Fruit fly (Drosophila melanogaster) whole organism, embryonic: Measurements from ENCODE around the gene Ugt35E2.

Source experiments
- ATbp ChIP-seq: fragments of 200-800 bp; sonication (Bioruptor generic); optimal IDR thresholded peaks from 2 replicates; lab custom pipeline; 2017; ENCODE audit warnings: missing biosample characterization, mild to moderate bottlenecking, missing genetic modification characterization, missing genetic modification reagents
- Atf3 ChIP-seq: fragments of 200-800 bp; sonication (Bioruptor generic); optimal IDR thresholded peaks from 3 replicates; lab custom pipeline; 2016; ENCODE audit warnings: missing biosample characterization, missing genetic modification characterization
- CG12219 ChIP-seq: fragments of 200-800 bp; sonication (Bioruptor generic); optimal IDR thresholded peaks from 3 replicates; lab custom pipeline; 2018; ENCODE audit warnings: missing biosample characterization, mild to moderate bottlenecking, missing genetic modification characterization
- CG12391 ChIP-seq: fragments of 200-800 bp; sonication (Bioruptor generic); optimal IDR thresholded peaks from 3 replicates; lab custom pipeline; 2018; ENCODE audit warnings: missing biosample characterization, mild to moderate bottlenecking, missing genetic modification characterization, moderate library complexity
- CG13424 ChIP-seq: fragments of 200-800 bp; sonication (Bioruptor generic); optimal IDR thresholded peaks from 2 replicates; lab custom pipeline; 2019; ENCODE audit warnings: missing biosample characterization, mild to moderate bottlenecking, missing genetic modification characterization, moderate library complexity
- CG15514 ChIP-seq: fragments of 200-800 bp; sonication (Bioruptor generic); optimal IDR thresholded peaks from 3 replicates; lab custom pipeline; 2017; ENCODE audit warnings: missing biosample characterization, missing genetic modification characterization, mild to moderate bottlenecking, moderate library complexity, missing genetic modification reagents
- CG15601 ChIP-seq: fragments of 200-800 bp; sonication (Bioruptor generic); optimal IDR thresholded peaks from 3 replicates; lab custom pipeline; 2019; ENCODE audit warnings: missing biosample characterization, mild to moderate bottlenecking, missing genetic modification characterization, moderate library complexity
- CG17328 ChIP-seq: fragments of 200-800 bp; sonication (Bioruptor generic); IDR thresholded peaks from 2 replicates; pipeline ENCODE4 v1.3.6; 2022; ENCODE audit warnings: missing biosample characterization, missing genetic modification characterization
- CG18011 ChIP-seq: fragments of 200-800 bp; sonication (Bioruptor generic); optimal IDR thresholded peaks from 2 replicates; lab custom pipeline; 2017; ENCODE audit warnings: missing biosample characterization, missing genetic modification characterization, mild to moderate bottlenecking, moderate library complexity, missing genotype
- CG3163 ChIP-seq: fragments of 200-800 bp; sonication (Bioruptor generic); optimal IDR thresholded peaks from 3 replicates; lab custom pipeline; 2016; ENCODE audit warnings: missing biosample characterization, missing genetic modification characterization
- CG32532 ChIP-seq: fragments of 200-800 bp; sonication (Bioruptor generic); IDR thresholded peaks from 2 replicates; pipeline ENCODE4 v1.3.6; 2022; ENCODE audit warnings: missing biosample characterization, missing genetic modification characterization
- CG3995 ChIP-seq: fragments of 200-800 bp; sonication (Bioruptor generic); optimal IDR thresholded peaks from 3 replicates; lab custom pipeline; 2016; ENCODE audit warnings: missing biosample characterization, missing genetic modification characterization
- CG42726 ChIP-seq: fragments of 200-800 bp; sonication (Bioruptor generic); IDR thresholded peaks from 2 replicates; pipeline ENCODE4 v1.3.6; 2022; ENCODE audit warnings: missing biosample characterization, missing genetic modification characterization; ENCODE audit not compliant: partially characterized antibody
- CG4328 ChIP-seq: fragments of 200-800 bp; sonication (Bioruptor generic); optimal IDR thresholded peaks from 3 replicates; lab custom pipeline; 2017; ENCODE audit warnings: missing biosample characterization, missing genetic modification reagents, missing genetic modification characterization
- CG43689 ChIP-seq: fragments of 200-800 bp; sonication (Bioruptor generic); IDR thresholded peaks from 2 replicates; pipeline ENCODE4 v1.3.6; 2022; ENCODE audit warnings: missing biosample characterization, missing genetic modification characterization
- CG5180 ChIP-seq: fragments of 200-800 bp; sonication (Bioruptor generic); optimal IDR thresholded peaks from 3 replicates; lab custom pipeline; 2017; ENCODE audit warnings: missing biosample characterization, missing genetic modification characterization, mild to moderate bottlenecking, moderate library complexity, missing genetic modification reagents
- CG6689 ChIP-seq: fragments of 200-800 bp; sonication (Bioruptor generic); IDR thresholded peaks from 2 replicates; pipeline ENCODE4 v1.3.6; 2022; ENCODE audit warnings: missing biosample characterization, missing genetic modification characterization
- CG6854 ChIP-seq: fragments of 200-800 bp; sonication (Bioruptor generic); optimal IDR thresholded peaks from 3 replicates; lab custom pipeline; 2017; ENCODE audit warnings: missing biosample characterization, mild to moderate bottlenecking, missing genetic modification characterization
- CG7928 ChIP-seq: fragments of 200-800 bp; sonication (Bioruptor generic); optimal IDR thresholded peaks from 2 replicates; lab custom pipeline; 2017; ENCODE audit warnings: missing biosample characterization, mild to moderate bottlenecking, missing genetic modification characterization
- CG8089 ChIP-seq: fragments of 200-800 bp; sonication (Bioruptor generic); optimal IDR thresholded peaks from 3 replicates; lab custom pipeline; 2016; ENCODE audit warnings: missing biosample characterization, missing genetic modification characterization
- CG8290 ChIP-seq, 3 experiments: fragments of 200-800 bp; sonication (Bioruptor generic); optimal IDR thresholded peaks; 2 replicates each; lab custom pipeline; 2016 to 2019; ENCODE audit warnings: missing biosample characterization in 3 of 3, missing genetic modification characterization in 3 of 3, mild to moderate bottlenecking in 2 of 3, moderate library complexity in 1 of 3
- CG9932 ChIP-seq: fragments of 200-800 bp; sonication (Bioruptor generic); IDR thresholded peaks from 2 replicates; pipeline ENCODE4 v1.3.6; 2022; ENCODE audit warnings: missing biosample characterization, missing genetic modification characterization
- Dp ChIP-seq: fragments of 200-800 bp; sonication (Bioruptor generic); optimal IDR thresholded peaks from 2 replicates; lab custom pipeline; 2018; ENCODE audit warnings: missing biosample characterization, mild to moderate bottlenecking, missing genetic modification characterization, moderate library complexity
- ERR ChIP-seq: fragments of 200-800 bp; sonication (Bioruptor generic); optimal IDR thresholded peaks from 2 replicates; lab custom pipeline; 2016; ENCODE audit warnings: missing biosample characterization, missing genetic modification characterization
- Ets65A ChIP-seq: fragments of 200-800 bp; sonication (Bioruptor generic); peaks from one replicate; lab custom pipeline; 2016; ENCODE audit warnings: missing biosample characterization, missing genetic modification characterization
- Fer2 ChIP-seq: fragments of 200-800 bp; sonication (Bioruptor generic); optimal IDR thresholded peaks from 2 replicates; lab custom pipeline; 2018; ENCODE audit warnings: missing biosample characterization, mild to moderate bottlenecking, missing genetic modification characterization, moderate library complexity
- Gug ChIP-seq: fragments of 200-800 bp; sonication (Bioruptor generic); IDR thresholded peaks from 4 replicates; pipeline ENCODE4 v1.3.6; 2022; ENCODE audit warnings: missing biosample characterization, missing genetic modification characterization
- Hr3 ChIP-seq: fragments of 200-800 bp; sonication (Bioruptor generic); optimal IDR thresholded peaks from 3 replicates; lab custom pipeline; 2016; ENCODE audit warnings: missing biosample characterization, missing genetic modification characterization
- Mad ChIP-seq: fragments of 200-800 bp; sonication (Bioruptor generic); optimal IDR thresholded peaks from 2 replicates; lab custom pipeline; 2016; ENCODE audit warnings: missing biosample characterization, missing genetic modification characterization
- NC2α ChIP-seq: fragments of 200-800 bp; sonication (Bioruptor generic); optimal IDR thresholded peaks from 2 replicates; lab custom pipeline; 2016; ENCODE audit warnings: missing biosample characterization, missing genetic modification characterization
- amos ChIP-seq: fragments of 200-800 bp; sonication (Bioruptor generic); IDR thresholded peaks from 2 replicates; pipeline ENCODE4 v1.3.6; 2022; ENCODE audit warnings: missing biosample characterization, missing genetic modification characterization; ENCODE audit not compliant: partially characterized antibody
- chinmo ChIP-seq: fragments of 200-800 bp; sonication (Bioruptor generic); IDR thresholded peaks from 4 replicates; pipeline ENCODE4 v1.3.6; 2022; ENCODE audit warnings: missing biosample characterization, missing genetic modification characterization; ENCODE audit not compliant: partially characterized antibody
- chm ChIP-seq: fragments of 200-800 bp; sonication (Bioruptor generic); IDR thresholded peaks from 2 replicates; pipeline ENCODE4 v1.3.6; 2022; ENCODE audit warnings: missing biosample characterization, missing genetic modification characterization
- ci ChIP-seq: fragments of 200-800 bp; sonication (Bioruptor generic); IDR thresholded peaks from 3 replicates; pipeline ENCODE4 v1.3.6; 2022; ENCODE audit warnings: missing biosample characterization, missing genetic modification characterization
- gfzf ChIP-seq: fragments of 200-800 bp; sonication (Bioruptor generic); optimal IDR thresholded peaks from 2 replicates; lab custom pipeline; 2016; ENCODE audit warnings: missing biosample characterization, mild to moderate bottlenecking, missing genetic modification characterization, moderate library complexity
- h ChIP-seq: fragments of >200 bp; optimal IDR thresholded peaks from 2 replicates; lab custom pipeline; 2017
- hbn ChIP-seq: fragments of 200-800 bp; sonication (Bioruptor generic); IDR thresholded peaks from 2 replicates; pipeline ENCODE4 v1.3.6; 2022; ENCODE audit warnings: missing biosample characterization, missing genetic modification characterization; ENCODE audit not compliant: partially characterized antibody
- lab ChIP-seq: fragments of 200-800 bp; sonication (Bioruptor generic); optimal IDR thresholded peaks from 3 replicates; lab custom pipeline; 2017; ENCODE audit warnings: missing biosample characterization, missing genetic modification characterization, mild to moderate bottlenecking, moderate library complexity, missing genetic modification reagents
- nerfin-1 ChIP-seq: fragments of 200-800 bp; sonication (Bioruptor generic); optimal IDR thresholded peaks from 3 replicates; lab custom pipeline; 2019; ENCODE audit warnings: missing biosample characterization, mild to moderate bottlenecking, missing genetic modification characterization, moderate library complexity
- pb ChIP-seq: fragments of 200-800 bp; sonication (Bioruptor generic); optimal IDR thresholded peaks from 3 replicates; lab custom pipeline; 2016; ENCODE audit warnings: missing biosample characterization, missing genetic modification characterization
- pzg ChIP-seq: fragments of 200-800 bp; sonication (Bioruptor generic); optimal IDR thresholded peaks from 3 replicates; lab custom pipeline; 2018; ENCODE audit warnings: missing biosample characterization, mild to moderate bottlenecking, missing genetic modification characterization, moderate library complexity
- rib ChIP-seq: fragments of 200-800 bp; sonication (Bioruptor generic); IDR thresholded peaks from 2 replicates; pipeline ENCODE4 v1.3.6; 2022; ENCODE audit warnings: missing biosample characterization, missing genetic modification characterization
- salm ChIP-seq: fragments of 200-800 bp; sonication (Bioruptor generic); optimal IDR thresholded peaks from 2 replicates; lab custom pipeline; 2018; ENCODE audit warnings: missing biosample characterization, mild to moderate bottlenecking, missing genetic modification characterization
- sob ChIP-seq: fragments of 200-800 bp; sonication (Bioruptor generic); IDR thresholded peaks from 2 replicates; pipeline ENCODE4 v1.3.6; 2022; ENCODE audit warnings: missing biosample characterization, missing genetic modification characterization
- tio ChIP-seq: fragments of 200-800 bp; sonication (Bioruptor generic); optimal IDR thresholded peaks from 2 replicates; lab custom pipeline; 2017; ENCODE audit warnings: missing biosample characterization, missing genetic modification characterization, inconsistent platforms
- tll ChIP-seq, 2 experiments: fragments of 200-800 bp in 1 of 2; fragments of >200 bp in 1 of 2; sonication (Bioruptor generic) in 1 of 2; optimal IDR thresholded peaks; 2 replicates each; lab custom pipeline; 2017 to 2019; ENCODE audit warnings: missing biosample characterization in 2 of 2, missing genetic modification characterization in 2 of 2, mild to moderate bottlenecking in 1 of 2, moderate library complexity in 1 of 2
- toy ChIP-seq: fragments of 200-800 bp; sonication (Bioruptor generic); IDR thresholded peaks from 2 replicates; pipeline ENCODE4 v1.3.6; 2022; ENCODE audit warnings: missing biosample characterization, missing genetic modification characterization
- usp ChIP-seq: fragments of >200 bp; optimal IDR thresholded peaks from 2 replicates; lab custom pipeline; 2017; ENCODE audit warnings: missing biosample characterization, missing genetic modification characterization

Ugt35E2 gene

dm6 chr3R:11196648-11197388 is 29.0 kb upstream of the Ugt35E2 start (continued):
- peak; percentile 86 for TF ChIP-seq chm (GFP tag; lab: Robert Waterston, UW)
- peak; percentile 98 for TF ChIP-seq CG6854 (GFP tag; lab: Kevin White, UChicago)
- TF ChIP-seq Dp (GFP tag; lab: Kevin White, UChicago): peak; percentile 23
- TF ChIP-seq toy: peak; percentile 93
- TF ChIP-seq sob (GFP tag; lab: Robert Waterston, UW): peak; percentile 99
- peak; percentile 99 for TF ChIP-seq Hr3 (GFP tag; lab: Kevin White, UChicago)
- TF ChIP-seq CG15514 (GFP tag; lab: Kevin White, UChicago): peak; percentile 90
- peak; percentile 95 for TF ChIP-seq CG43689 (GFP tag; lab: Robert Waterston, UW)
- peak; percentile 39 for TF ChIP-seq ERR
- TF ChIP-seq CG7928 (GFP tag; lab: Kevin White, UChicago): peak; percentile 80
- peak; percentile 97 for TF ChIP-seq CG3163 (GFP tag; lab: Kevin White, UChicago)
- TF ChIP-seq CG9932 (GFP tag; lab: Robert Waterston, UW): peak; percentile 98
- TF ChIP-seq CG15601 (tag; lab: Kevin White, UChicago): peak; percentile 98
- TF ChIP-seq CG6689: peak; percentile 99
- peak; percentile 86 for TF ChIP-seq Mad (GFP tag; lab: Kevin White, UChicago)
- peak; percentile 92 for TF ChIP-seq CG12219 (GFP tag; lab: Kevin White, UChicago)
- no peak for TF ChIP-seq pb
- peak; percentile 97 for TF ChIP-seq salm
- peak; percentile 99 for TF ChIP-seq nerfin-1 (tag; lab: Kevin White, UChicago)
- peak; percentile 99 for TF ChIP-seq lab (GFP tag; lab: Kevin White, UChicago)
- peak; percentile 96 for TF ChIP-seq ci
- peak; percentile 97 for TF ChIP-seq Gug (GFP tag; lab: Robert Waterston, UW)
- TF ChIP-seq usp (GFP tag; lab: Kevin White, UChicago): no peak
- TF ChIP-seq tio (GFP tag; lab: Kevin White, UChicago): peak; percentile 96
- peak; percentile 91 for TF ChIP-seq CG8290 (GFP tag; optimal IDR thresholded peaks at IDR 0.05; lab: Kevin White, UChicago)
- TF ChIP-seq CG8290 (tag; optimal IDR thresholded peaks at IDR 0.05; lab: Kevin White, UChicago): peak; percentile 77 to 84
- peak; percentile 93 for TF ChIP-seq CG5180 (GFP tag; lab: Kevin White, UChicago)
- peak; percentile 81 for TF ChIP-seq CG3995 (GFP tag; lab: Kevin White, UChicago)
- peak; percentile 4 for TF ChIP-seq pzg (GFP tag; lab: Kevin White, UChicago)
- no peak for TF ChIP-seq hbn (GFP tag; lab: Robert Waterston, UW)
- peak; percentile 3 for TF ChIP-seq gfzf
- TF ChIP-seq CG17328 (GFP tag; lab: Robert Waterston, UW): peak; percentile 95
- TF ChIP-seq CG13424: peak; percentile 99
- peak; percentile 90 for TF ChIP-seq CG18011 (GFP tag; lab: Kevin White, UChicago)
- peak; percentile 77 for TF ChIP-seq NC2α
- peak; percentile 98 for TF ChIP-seq rib (GFP tag; lab: Robert Waterston, UW)
- TF ChIP-seq ATbp (GFP tag; lab: Kevin White, UChicago): peak; percentile 97
- TF ChIP-seq CG4328: peak; percentile 99
- TF ChIP-seq CG42726 (GFP tag; lab: Robert Waterston, UW): no peak
- no peak; the same call in 1 of the 2 replicates for TF ChIP-seq amos
- peak; percentile 83 for TF ChIP-seq Atf3 (GFP tag; lab: Kevin White, UChicago)
- TF ChIP-seq CG32532 (GFP tag; lab: Robert Waterston, UW): peak; percentile 99
- peak; percentile 63 for TF ChIP-seq CG8089 (GFP tag; lab: Kevin White, UChicago)
- TF ChIP-seq h (lab: Kevin White, UChicago): no peak
- peak; percentile 99 for TF ChIP-seq Ets65A (GFP tag; lab: Kevin White, UChicago)
- peak; percentile 78; the same call in 2 of the 4 replicates for TF ChIP-seq chinmo (GFP tag; lab: Robert Waterston, UW)
- TF ChIP-seq tll (GFP tag; optimal IDR thresholded peaks at IDR 0.05; lab: Kevin White, UChicago): peak in 1 of 2 experiments; percentile 81
- peak; percentile 97 for TF ChIP-seq Fer2 (tag; lab: Kevin White, UChicago)
- TF ChIP-seq CG12391 (tag; lab: Kevin White, UChicago): peak; percentile 99
